Fruit fly (Drosophila melanogaster) whole organism, embryonic: ENCODE results near the gene CG43814.

Source experiments
- Asciz ChIP-seq: fragments of 200-800 bp; sonication (Bioruptor generic); optimal IDR thresholded peaks from 2 replicates; lab custom pipeline; 2017; ENCODE audit warnings: missing biosample characterization, mild to moderate bottlenecking, missing genetic modification characterization, missing genetic modification reagents
- BEAF-32 ChIP-seq: fragments of 200-800 bp; sonication (Bioruptor generic); optimal IDR thresholded peaks from 3 replicates; lab custom pipeline; 2017; ENCODE audit warnings: missing biosample characterization, missing genetic modification characterization, mild to moderate bottlenecking, moderate library complexity, missing genetic modification reagents
- CG10274 ChIP-seq: fragments of 200-800 bp; sonication (Bioruptor generic); optimal IDR thresholded peaks from 3 replicates; lab custom pipeline; 2017; ENCODE audit warnings: missing biosample characterization, mild to moderate bottlenecking, missing genetic modification characterization
- CG12236 ChIP-seq: fragments of 200-800 bp; sonication (Bioruptor generic); optimal IDR thresholded peaks from 2 replicates; lab custom pipeline; 2016; ENCODE audit warnings: missing biosample characterization, missing genetic modification characterization
- CG12942 ChIP-seq: fragments of 200-800 bp; sonication (Bioruptor generic); optimal IDR thresholded peaks from 3 replicates; lab custom pipeline; 2016; ENCODE audit warnings: missing biosample characterization, missing genetic modification characterization
- CG13123 ChIP-seq: fragments of 200-800 bp; sonication (Bioruptor generic); optimal IDR thresholded peaks from 2 replicates; lab custom pipeline; 2016; ENCODE audit warnings: missing biosample characterization, missing genetic modification characterization
- CG15514 ChIP-seq: fragments of 200-800 bp; sonication (Bioruptor generic); optimal IDR thresholded peaks from 3 replicates; lab custom pipeline; 2017; ENCODE audit warnings: missing biosample characterization, missing genetic modification characterization, mild to moderate bottlenecking, moderate library complexity, missing genetic modification reagents
- CG2889 ChIP-seq: fragments of 200-800 bp; sonication (Bioruptor generic); IDR thresholded peaks from 3 replicates; pipeline ENCODE4 v1.3.6; 2022; ENCODE audit warnings: missing biosample characterization, missing genetic modification characterization
- CG30020 ChIP-seq: fragments of 200-800 bp; optimal IDR thresholded peaks from 2 replicates; lab custom pipeline; 2019; ENCODE audit warnings: missing biosample characterization, mild to moderate bottlenecking, missing genetic modification characterization, moderate library complexity
- CG43689 ChIP-seq: fragments of 200-800 bp; sonication (Bioruptor generic); IDR thresholded peaks from 2 replicates; pipeline ENCODE4 v1.3.6; 2022; ENCODE audit warnings: missing biosample characterization, missing genetic modification characterization
- CG6654 ChIP-seq: fragments of 200-800 bp; sonication (Bioruptor generic); optimal IDR thresholded peaks from 2 replicates; lab custom pipeline; 2017; ENCODE audit warnings: missing biosample characterization, mild to moderate bottlenecking, missing genetic modification characterization
- CG8089 ChIP-seq: fragments of 200-800 bp; sonication (Bioruptor generic); optimal IDR thresholded peaks from 3 replicates; lab custom pipeline; 2016; ENCODE audit warnings: missing biosample characterization, missing genetic modification characterization
- CG8290 ChIP-seq, 3 experiments: fragments of 200-800 bp; sonication (Bioruptor generic); optimal IDR thresholded peaks; 2 replicates each; lab custom pipeline; 2016 to 2019; ENCODE audit warnings: missing biosample characterization in 3 of 3, missing genetic modification characterization in 3 of 3, mild to moderate bottlenecking in 2 of 3, moderate library complexity in 1 of 3
- CHES-1-like ChIP-seq: fragments of 200-800 bp; sonication (Bioruptor generic); optimal IDR thresholded peaks from 2 replicates; lab custom pipeline; 2016; ENCODE audit warnings: missing biosample characterization, missing genetic modification characterization
- CrebB ChIP-seq: fragments of 200-800 bp; sonication (Bioruptor generic); optimal IDR thresholded peaks from 3 replicates; lab custom pipeline; 2018; ENCODE audit warnings: missing biosample characterization, mild to moderate bottlenecking, missing genetic modification characterization
- D19A ChIP-seq: fragments of 200-800 bp; optimal IDR thresholded peaks from 3 replicates; lab custom pipeline; 2019; ENCODE audit warnings: missing biosample characterization, mild to moderate bottlenecking, missing genetic modification characterization, moderate library complexity
- Fer2 ChIP-seq: fragments of 200-800 bp; sonication (Bioruptor generic); optimal IDR thresholded peaks from 2 replicates; lab custom pipeline; 2018; ENCODE audit warnings: missing biosample characterization, mild to moderate bottlenecking, missing genetic modification characterization, moderate library complexity
- GATAe ChIP-seq: fragments of 200-800 bp; sonication (Bioruptor generic); conservative IDR thresholded peaks from 2 replicates; pipeline ENCODE4 v1.3.6; 2022; ENCODE audit warnings: missing biosample characterization, missing genetic modification characterization
- HLH4C ChIP-seq: fragments of 200-800 bp; sonication (Bioruptor generic); IDR thresholded peaks from 3 replicates; pipeline ENCODE4 v1.3.6; 2022; ENCODE audit warnings: missing biosample characterization, missing genetic modification characterization; ENCODE audit not compliant: partially characterized antibody
- HLHmδ ChIP-seq: fragments of 200-800 bp; sonication (Bioruptor generic); optimal IDR thresholded peaks from 2 replicates; lab custom pipeline; 2018; ENCODE audit warnings: missing biosample characterization, mild to moderate bottlenecking, missing genetic modification characterization, moderate library complexity
- Hsf ChIP-seq: fragments of 200-800 bp; sonication (Bioruptor generic); optimal IDR thresholded peaks from 3 replicates; lab custom pipeline; 2016; ENCODE audit warnings: missing biosample characterization, missing genetic modification characterization
- Med ChIP-seq: fragments of 200-800 bp; sonication (Bioruptor generic); peaks from one replicate; lab custom pipeline; 2016; ENCODE audit warnings: missing biosample characterization, missing genetic modification characterization, mild to moderate bottlenecking, inconsistent platforms, moderate library complexity
- Mes4 ChIP-seq: fragments of 200-800 bp; sonication (Bioruptor generic); optimal IDR thresholded peaks from 2 replicates; lab custom pipeline; 2016; ENCODE audit warnings: missing biosample characterization, missing genetic modification characterization
- Myb ChIP-seq: fragments of 200-800 bp; sonication (Bioruptor generic); optimal IDR thresholded peaks from 2 replicates; lab custom pipeline; 2016; ENCODE audit warnings: missing biosample characterization, missing genetic modification characterization
- Nf-YC ChIP-seq: fragments of 200-800 bp; optimal IDR thresholded peaks from 3 replicates; lab custom pipeline; 2019; ENCODE audit warnings: missing biosample characterization, mild to moderate bottlenecking, missing genetic modification characterization, moderate library complexity
- Poxn ChIP-seq: fragments of 200-800 bp; sonication (Bioruptor generic); IDR thresholded peaks from 2 replicates; pipeline ENCODE4 v1.3.6; 2022; ENCODE audit warnings: missing biosample characterization, missing genetic modification characterization
- YL-1 ChIP-seq: fragments of 200-800 bp; sonication (Bioruptor generic); optimal IDR thresholded peaks from 3 replicates; lab custom pipeline; 2017; ENCODE audit warnings: missing biosample characterization, mild to moderate bottlenecking, missing genetic modification characterization
- amos ChIP-seq: fragments of 200-800 bp; sonication (Bioruptor generic); IDR thresholded peaks from 2 replicates; pipeline ENCODE4 v1.3.6; 2022; ENCODE audit warnings: missing biosample characterization, missing genetic modification characterization; ENCODE audit not compliant: partially characterized antibody
- ap ChIP-seq: fragments of 200-800 bp; sonication (Bioruptor generic); IDR thresholded peaks from 2 replicates; pipeline ENCODE4 v1.3.6; 2022; ENCODE audit warnings: missing biosample characterization, missing genetic modification characterization
- ash1 ChIP-seq: fragments of 200-800 bp; sonication (Bioruptor generic); optimal IDR thresholded peaks from 2 replicates; lab custom pipeline; 2018; ENCODE audit warnings: missing biosample characterization, mild to moderate bottlenecking, missing genetic modification characterization
- ato ChIP-seq: fragments of 200-800 bp; sonication (Bioruptor generic); IDR thresholded peaks from 2 replicates; pipeline ENCODE4 v1.3.6; 2022; ENCODE audit warnings: missing biosample characterization, missing genetic modification characterization; ENCODE audit not compliant: partially characterized antibody
- cato ChIP-seq: fragments of 200-800 bp; sonication (Bioruptor generic); optimal IDR thresholded peaks from 2 replicates; lab custom pipeline; 2016; ENCODE audit warnings: missing biosample characterization, missing genetic modification characterization, borderline replicate concordance
- danr ChIP-seq: fragments of 200-800 bp; sonication (Bioruptor generic); IDR thresholded peaks from 2 replicates; pipeline ENCODE4 v1.3.6; 2022; ENCODE audit warnings: missing biosample characterization, missing genetic modification characterization
- eyg ChIP-seq: fragments of 200-800 bp; sonication (Bioruptor generic); optimal IDR thresholded peaks from 3 replicates; lab custom pipeline; 2016; ENCODE audit warnings: missing biosample characterization, missing genetic modification characterization
- gfzf ChIP-seq: fragments of 200-800 bp; sonication (Bioruptor generic); optimal IDR thresholded peaks from 2 replicates; lab custom pipeline; 2016; ENCODE audit warnings: missing biosample characterization, mild to moderate bottlenecking, missing genetic modification characterization, moderate library complexity
- hkb ChIP-seq, 2 experiments: fragments of 200-800 bp in 1 of 2; fragments of >200 bp in 1 of 2; sonication (Bioruptor generic) in 1 of 2; IDR thresholded peaks in 1 of 2; optimal IDR thresholded peaks in 1 of 2; 2 replicates each; pipeline versions ENCODE4 v1.3.6 to Lab custom; 2017 to 2022; ENCODE audit warnings: missing biosample characterization in 1 of 2, missing genetic modification characterization in 1 of 2
- inv ChIP-seq: fragments of 200-800 bp; sonication (Bioruptor generic); IDR thresholded peaks from 2 replicates; pipeline ENCODE4 v1.3.6; 2022; ENCODE audit warnings: missing biosample characterization, missing genetic modification characterization; ENCODE audit not compliant: partially characterized antibody
- lmd ChIP-seq: fragments of 200-800 bp; sonication (Bioruptor generic); IDR thresholded peaks from 2 replicates; pipeline ENCODE4 v1.3.6; 2022; ENCODE audit warnings: missing biosample characterization, missing genetic modification characterization
- luna ChIP-seq: fragments of 200-800 bp; sonication (Bioruptor generic); optimal IDR thresholded peaks from 2 replicates; lab custom pipeline; 2016; ENCODE audit warnings: missing biosample characterization, missing genetic modification characterization
- maf-S ChIP-seq: fragments of 200-800 bp; sonication (Bioruptor generic); optimal IDR thresholded peaks from 2 replicates; lab custom pipeline; 2016; ENCODE audit warnings: missing biosample characterization, missing genetic modification characterization
- org-1 ChIP-seq: fragments of 200-800 bp; sonication (Bioruptor generic); optimal IDR thresholded peaks from 2 replicates; lab custom pipeline; 2017; ENCODE audit warnings: missing biosample characterization, missing genetic modification characterization
- p53 ChIP-seq: fragments of 200-800 bp; sonication (Bioruptor generic); optimal IDR thresholded peaks from 2 replicates; lab custom pipeline; 2016; ENCODE audit warnings: missing biosample characterization, missing genetic modification characterization
- pfk ChIP-seq: fragments of 200-800 bp; sonication (Bioruptor generic); optimal IDR thresholded peaks from 2 replicates; lab custom pipeline; 2018; ENCODE audit warnings: missing biosample characterization, mild to moderate bottlenecking, missing genetic modification characterization, moderate library complexity
- pho ChIP-seq: fragments of 200-800 bp; sonication (Bioruptor generic); optimal IDR thresholded peaks from 2 replicates; lab custom pipeline; 2016; ENCODE audit warnings: missing biosample characterization, missing genetic modification characterization
- ro ChIP-seq: fragments of 200-800 bp; sonication (Bioruptor generic); IDR thresholded peaks from 2 replicates; pipeline ENCODE4 v1.3.6; 2022; ENCODE audit warnings: missing biosample characterization, missing genetic modification characterization
- slp2 ChIP-seq: fragments of 200-800 bp; sonication (Bioruptor generic); optimal IDR thresholded peaks from 2 replicates; lab custom pipeline; 2016; ENCODE audit warnings: missing biosample characterization, missing genetic modification characterization
- sna ChIP-seq: fragments of 200-800 bp; sonication (Bioruptor generic); IDR thresholded peaks from 2 replicates; pipeline ENCODE4 v1.3.6; 2022; ENCODE audit warnings: missing biosample characterization, missing genetic modification characterization; ENCODE audit not compliant: partially characterized antibody
- tin ChIP-seq: fragments of 200-800 bp; sonication (Bioruptor generic); optimal IDR thresholded peaks from 3 replicates; lab custom pipeline; 2016; ENCODE audit warnings: missing biosample characterization, missing genetic modification characterization

The CG43814 gene

dm6 chr2L:18839143-18839872 lies 34.2 kb upstream of the CG43814 start, which contains the start of gene CG10600 (continued):
- peak; percentile 39; the same call in 1 of the 3 replicates for TF ChIP-seq CG2889 (GFP tag; lab: Robert Waterston, UW)
- peak; percentile 81 for TF ChIP-seq maf-S
- TF ChIP-seq CG30020 (tag; lab: Kevin White, UChicago) = peak; percentile 26
- no peak for TF ChIP-seq danr
- peak; percentile 98 for TF ChIP-seq CG8290 (GFP tag; optimal IDR thresholded peaks at IDR 0.05; lab: Kevin White, UChicago)
- TF ChIP-seq CG8290 (tag; optimal IDR thresholded peaks at IDR 0.05; lab: Kevin White, UChicago) = peak; percentile 75 to 95
- peak; percentile 59 for TF ChIP-seq Nf-YC (tag; lab: Kevin White, UChicago)
- peak; percentile 4 for TF ChIP-seq pfk (GFP tag; lab: Kevin White, UChicago)
- peak; percentile 66 for TF ChIP-seq HLHmδ (GFP tag; lab: Kevin White, UChicago)
- peak; percentile 93 for TF ChIP-seq BEAF-32 (GFP tag; lab: Kevin White, UChicago)
- peak; percentile 59; the same call in 1 of the 2 replicates for TF ChIP-seq lmd (GFP tag; lab: Robert Waterston, UW)
- TF ChIP-seq GATAe (GFP tag; lab: Robert Waterston, UW) = no peak
- TF ChIP-seq Myb (GFP tag; lab: Kevin White, UChicago) = peak; percentile 85
- peak; percentile 83 for TF ChIP-seq inv (GFP tag; lab: Robert Waterston, UW)
- peak; percentile 79 for TF ChIP-seq HLH4C (GFP tag; lab: Robert Waterston, UW)
- TF ChIP-seq Fer2 (tag; lab: Kevin White, UChicago) = peak; percentile 41
- TF ChIP-seq ato = peak; percentile 90
- peak; percentile 95 for TF ChIP-seq CG15514 (GFP tag; lab: Kevin White, UChicago)
- TF ChIP-seq hkb (optimal IDR thresholded peaks at IDR 0.05; lab: Kevin White, UChicago) = peak; percentile 71
- TF ChIP-seq hkb (GFP tag; IDR thresholded peaks at IDR 0.05; lab: Robert Waterston, UW) = peak; percentile 67
- no peak for TF ChIP-seq Asciz (GFP tag; lab: Kevin White, UChicago)
- TF ChIP-seq p53 = peak; percentile 75
- no peak for TF ChIP-seq CG43689 (GFP tag; lab: Robert Waterston, UW)
- TF ChIP-seq CrebB (tag; lab: Kevin White, UChicago) = peak; percentile 64
- TF ChIP-seq D19A (tag; lab: Kevin White, UChicago) = no peak
- TF ChIP-seq eyg (GFP tag; lab: Kevin White, UChicago) = peak; percentile 80
- TF ChIP-seq amos (GFP tag; lab: Robert Waterston, UW) = peak; percentile 92
- peak; percentile 92 for TF ChIP-seq Hsf
- TF ChIP-seq luna (GFP tag; lab: Kevin White, UChicago) = peak; percentile 70
- TF ChIP-seq org-1 (GFP tag; lab: Kevin White, UChicago) = peak; percentile 69
- no peak for TF ChIP-seq CG10274 (GFP tag; lab: Kevin White, UChicago)
- no peak for TF ChIP-seq ap (GFP tag; lab: Robert Waterston, UW)
- TF ChIP-seq tin (GFP tag; lab: Kevin White, UChicago) = peak; percentile 89
- peak; percentile 98 for TF ChIP-seq YL-1 (GFP tag; lab: Kevin White, UChicago)
- peak; percentile 63 for TF ChIP-seq slp2 (GFP tag; lab: Kevin White, UChicago)
- TF ChIP-seq pho (GFP tag; lab: Kevin White, UChicago) = peak; percentile 88
- peak; percentile 51 for TF ChIP-seq cato
- TF ChIP-seq ash1 (GFP tag; lab: Kevin White, UChicago) = peak; percentile 30
- TF ChIP-seq CG12942 = peak; percentile 86
- TF ChIP-seq CG8089 (GFP tag; lab: Kevin White, UChicago) = peak; percentile 71
- TF ChIP-seq Mes4 = peak; percentile 72
- peak; percentile 98 for TF ChIP-seq Med (GFP tag; lab: Kevin White, UChicago)
- TF ChIP-seq sna = peak; percentile 67
- TF ChIP-seq gfzf (GFP tag; lab: Kevin White, UChicago) = peak; percentile 44
- TF ChIP-seq CHES-1-like = peak; percentile 97
- TF ChIP-seq CG6654 (GFP tag; lab: Kevin White, UChicago) = no peak
- TF ChIP-seq CG12236 (GFP tag; lab: Kevin White, UChicago) = peak; percentile 67
- TF ChIP-seq Poxn (GFP tag; lab: Robert Waterston, UW) = no peak
- TF ChIP-seq ro (GFP tag; lab: Robert Waterston, UW) = no peak
- peak; percentile 77 for TF ChIP-seq CG13123 (GFP tag; lab: Kevin White, UChicago)
